Fruit fly (Drosophila melanogaster): Measurements from ENCODE around the gene GlcAT-S.

GlcAT-S gene

DNA sequence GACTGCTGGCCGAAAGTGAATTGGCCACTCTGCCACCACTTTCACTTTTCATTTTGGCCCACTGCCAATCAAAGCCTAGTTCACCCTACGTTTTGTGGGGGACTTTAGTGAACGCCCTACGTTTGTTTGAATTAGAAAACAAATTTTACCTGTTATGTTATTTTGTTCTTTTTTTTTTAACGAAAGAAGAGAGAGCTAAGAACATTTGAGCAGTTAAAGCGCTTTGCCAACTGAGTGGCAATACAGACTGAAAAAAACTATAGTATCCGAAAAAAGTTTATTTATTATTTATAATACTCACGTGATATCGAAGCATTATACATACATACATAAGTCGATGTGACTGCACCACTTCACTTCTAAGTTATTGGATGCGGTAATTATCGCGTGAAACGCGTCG, 1.6 kb downstream of the GlcAT-S start (continued):
- TF ChIP-seq pb (GFP tag; optimal IDR thresholded peaks at IDR 0.05) (no peak), ken (GFP tag; IDR thresholded peaks at IDR 0.05) (0 out of 3 replicates have a peak, but pooled peaks have one; percentile 10), CG4424 (GFP tag; optimal IDR thresholded peaks at IDR 0.05) (peak; percentile 15), CG7372 (GFP tag; IDR thresholded peaks at IDR 0.05) (no peak), gcm2 (GFP tag; optimal IDR thresholded peaks at IDR 0.05) (peak; percentile 24), Xrp1 (GFP tag; IDR thresholded peaks at IDR 0.05) (no peak), CG10979 (tag; optimal IDR thresholded peaks at IDR 0.05) (peak; percentile 23), Hsf (GFP tag; optimal IDR thresholded peaks at IDR 0.05) (peak; percentile 6), CG11560 (tag; IDR thresholded peaks at IDR 0.05) (no peak), danr (GFP tag; IDR thresholded peaks at IDR 0.05) (no peak), sens (GFP tag) (peak; percentile 67), CoRest (tag; optimal IDR thresholded peaks at IDR 0.05) (peak; percentile 34), vvl (GFP tag; IDR thresholded peaks at IDR 0.05) (0 out of 2 replicates have a peak, but pooled peaks have one; percentile 25), D19A (tag; optimal IDR thresholded peaks at IDR 0.05) (peak; percentile 17), HHEX (GFP tag; optimal IDR thresholded peaks at IDR 0.05) (peak; percentile 5), Meics (GFP tag; optimal IDR thresholded peaks at IDR 0.05) (peak; percentile 11), Sox102F (GFP tag; optimal IDR thresholded peaks at IDR 0.05) (peak; percentile 59), shn (GFP tag; optimal IDR thresholded peaks at IDR 0.05) (no peak), slp2 (GFP tag; optimal IDR thresholded peaks at IDR 0.05) (no peak), Blimp-1 (GFP tag; optimal IDR thresholded peaks at IDR 0.05) (peak; percentile 82), slbo (GFP tag; IDR thresholded peaks at IDR 0.05) (peak; percentile 17; the same call in 1 of the 2 replicates), Ada2b (GFP tag; IDR thresholded peaks at IDR 0.05) (0 out of 2 replicates have a peak, but pooled peaks have one; percentile 18), Ets65A (GFP tag) (peak; percentile 9), seq (GFP tag; IDR thresholded peaks at IDR 0.05) (no peak), CG18262 (tag; optimal IDR thresholded peaks at IDR 0.05) (peak; percentile 12), Sox100B (GFP tag; optimal IDR thresholded peaks at IDR 0.05) (peak; percentile 31), CG33557 (GFP tag; optimal IDR thresholded peaks at IDR 0.05) (no peak), CG33213 (GFP tag; optimal IDR thresholded peaks at IDR 0.05) (no peak), ind (GFP tag; optimal IDR thresholded peaks at IDR 0.05) (peak; percentile 3), tna (GFP tag; IDR thresholded peaks at IDR 0.05; ENCODE audit: partially characterized antibody) (no peak), CG9437 (GFP tag; optimal IDR thresholded peaks at IDR 0.05) (no peak), CG8944 (GFP tag; optimal IDR thresholded peaks at IDR 0.05) (no peak), Fer2 (tag; optimal IDR thresholded peaks at IDR 0.05) (no peak), CG17385 (GFP tag; optimal IDR thresholded peaks at IDR 0.05) (peak; percentile 26), CG15269 (tag; optimal IDR thresholded peaks at IDR 0.05) (peak; percentile 42), CG10274 (GFP tag; optimal IDR thresholded peaks at IDR 0.05) (peak; percentile 82), dysf (GFP tag; IDR thresholded peaks at IDR 0.05) (0 out of 3 replicates have a peak, but pooled peaks have one; percentile 16), sc (optimal IDR thresholded peaks at IDR 0.05) (no peak), sc (GFP tag; optimal IDR thresholded peaks at IDR 0.05) (no peak), tio (GFP tag; optimal IDR thresholded peaks at IDR 0.05) (no peak), NK7.1 (GFP tag; optimal IDR thresholded peaks at IDR 0.05) (no peak), CG13424 (tag; optimal IDR thresholded peaks at IDR 0.05) (peak; percentile 31), dmrt99B (tag; optimal IDR thresholded peaks at IDR 0.05) (peak; percentile 57), CG8478 (optimal IDR thresholded peaks at IDR 0.05) (no peak), Med (GFP tag) (peak; percentile 27), Awh (GFP tag; IDR thresholded peaks at IDR 0.05) (no peak), CG15073 (GFP tag; optimal IDR thresholded peaks at IDR 0.05) (no peak), Fer1 (GFP tag; optimal IDR thresholded peaks at IDR 0.05) (peak; percentile 55), CG4617 (GFP tag; optimal IDR thresholded peaks at IDR 0.05; ENCODE audit: borderline replicate concordance) (no peak), MBD-R2 (GFP tag; IDR thresholded peaks at IDR 0.05) (no peak), gem (tag; optimal IDR thresholded peaks at IDR 0.05) (peak; percentile 50), CG12659 (GFP tag; optimal IDR thresholded peaks at IDR 0.05) (peak; percentile 5)

Measured in whole organism, embryonic.